Fruit fly (Drosophila melanogaster) whole organism, prepupa: ENCODE results near the gene mRpS35.
A peak's percentile ranks its signal among the peaks of the same experiment; 100 is the strongest.

Source experiments
- Blimp-1 ChIP-seq: fragments of 200-800 bp; sonication (Bioruptor generic); optimal IDR thresholded peaks from 3 replicates; lab custom pipeline; 2017; ENCODE audit warnings: missing biosample characterization, missing genetic modification characterization, mild to moderate bottlenecking, moderate library complexity, missing genetic modification reagents
- CG10631 ChIP-seq: fragments of 200-800 bp; sonication (Bioruptor generic); optimal IDR thresholded peaks from 2 replicates; lab custom pipeline; 2016; ENCODE audit warnings: missing biosample characterization, missing genetic modification characterization
- CG10669 ChIP-seq: fragments of 200-800 bp; sonication (Bioruptor generic); optimal IDR thresholded peaks from 3 replicates; lab custom pipeline; 2018; ENCODE audit warnings: missing biosample characterization, mild to moderate bottlenecking, missing genetic modification characterization, moderate library complexity
- CG11294 ChIP-seq: fragments of 200-800 bp; sonication (Bioruptor generic); IDR thresholded peaks from 2 replicates; pipeline ENCODE4 v1.3.6; 2022; ENCODE audit warnings: missing biosample characterization, missing genetic modification characterization
- CG11762 ChIP-seq: fragments of 200-800 bp; sonication (Bioruptor generic); optimal IDR thresholded peaks from 3 replicates; lab custom pipeline; 2016; ENCODE audit warnings: missing biosample characterization, missing genetic modification characterization; ENCODE audit not compliant: insufficient read depth
- CG11902 ChIP-seq: fragments of 200-800 bp; sonication (Bioruptor generic); optimal IDR thresholded peaks from 3 replicates; lab custom pipeline; 2016; ENCODE audit warnings: missing biosample characterization, missing genetic modification characterization
- CG1621 ChIP-seq: fragments of 200-800 bp; sonication (Bioruptor generic); optimal IDR thresholded peaks from 3 replicates; lab custom pipeline; 2018; ENCODE audit warnings: missing biosample characterization, mild to moderate bottlenecking, missing genetic modification characterization
- CG16779 ChIP-seq: fragments of 200-800 bp; sonication (Bioruptor generic); optimal IDR thresholded peaks from 3 replicates; lab custom pipeline; 2017; ENCODE audit warnings: missing biosample characterization, mild to moderate bottlenecking, missing genetic modification characterization
- CG3032 ChIP-seq: fragments of 200-800 bp; optimal IDR thresholded peaks from 2 replicates; lab custom pipeline; 2019; ENCODE audit warnings: missing biosample characterization, mild to moderate bottlenecking, missing genetic modification characterization, moderate library complexity
- CG32006 ChIP-seq: fragments of 200-800 bp; sonication (Bioruptor generic); optimal IDR thresholded peaks from 3 replicates; lab custom pipeline; 2017; ENCODE audit warnings: missing biosample characterization, mild to moderate bottlenecking, missing genetic modification characterization
- CG4318 ChIP-seq: fragments of 200-800 bp; sonication (Bioruptor generic); optimal IDR thresholded peaks from 3 replicates; lab custom pipeline; 2017; ENCODE audit warnings: missing biosample characterization, mild to moderate bottlenecking, missing genetic modification characterization
- CG6163 ChIP-seq: fragments of 200-800 bp; sonication (Bioruptor generic); IDR thresholded peaks from 3 replicates; pipeline ENCODE4 v1.3.6; 2022; ENCODE audit warnings: missing biosample characterization, missing genetic modification characterization
- CG6276 ChIP-seq: fragments of 200-800 bp; sonication (Bioruptor generic); optimal IDR thresholded peaks from 2 replicates; lab custom pipeline; 2017; ENCODE audit warnings: missing biosample characterization, mild to moderate bottlenecking, missing genetic modification characterization
- CG6808 ChIP-seq: fragments of 200-800 bp; sonication (Bioruptor generic); optimal IDR thresholded peaks from 3 replicates; lab custom pipeline; 2017; ENCODE audit warnings: missing biosample characterization, missing genetic modification characterization, mild to moderate bottlenecking, moderate library complexity, missing genetic modification reagents
- CG6854 ChIP-seq: fragments of 200-800 bp; sonication (Bioruptor generic); optimal IDR thresholded peaks from 2 replicates; lab custom pipeline; 2017; ENCODE audit warnings: missing biosample characterization, mild to moderate bottlenecking, missing genetic modification characterization
- CG7368 ChIP-seq: fragments of 200-800 bp; sonication (Bioruptor generic); optimal IDR thresholded peaks from 3 replicates; lab custom pipeline; 2016; ENCODE audit warnings: missing biosample characterization, missing genetic modification characterization
- CG8119 ChIP-seq: fragments of 200-800 bp; sonication (Bioruptor generic); IDR thresholded peaks from 3 replicates; pipeline ENCODE4 v1.3.6; 2022; ENCODE audit warnings: missing biosample characterization, missing genetic modification characterization
- CG8632 ChIP-seq: fragments of 200-800 bp; sonication (Bioruptor generic); optimal IDR thresholded peaks from 3 replicates; lab custom pipeline; 2016; ENCODE audit warnings: missing biosample characterization, missing genetic modification characterization
- CG9139 ChIP-seq: fragments of 200-800 bp; sonication (Bioruptor generic); optimal IDR thresholded peaks from 3 replicates; lab custom pipeline; 2017; ENCODE audit warnings: missing biosample characterization, mild to moderate bottlenecking, missing genetic modification characterization
- Eip78C ChIP-seq: fragments of 200-800 bp; sonication (Bioruptor generic); peaks from one replicate; lab custom pipeline; 2016; ENCODE audit warnings: missing biosample characterization, missing genetic modification characterization
- Ets21C ChIP-seq: fragments of 200-800 bp; sonication (Bioruptor generic); optimal IDR thresholded peaks from 3 replicates; lab custom pipeline; 2016; ENCODE audit warnings: missing biosample characterization, missing genetic modification characterization
- Ets96B ChIP-seq: fragments of 200-800 bp; optimal IDR thresholded peaks from 2 replicates; lab custom pipeline; 2019; ENCODE audit warnings: missing biosample characterization, mild to moderate bottlenecking, missing genetic modification characterization, moderate library complexity
- Gug ChIP-seq: fragments of 200-800 bp; sonication (Bioruptor generic); IDR thresholded peaks from 2 replicates; pipeline ENCODE4 v1.3.6; 2022; ENCODE audit warnings: missing biosample characterization, missing genetic modification characterization
- Hr39 ChIP-seq: fragments of 200-800 bp; sonication (Bioruptor generic); optimal IDR thresholded peaks from 2 replicates; lab custom pipeline; 2016; ENCODE audit warnings: missing biosample characterization, missing genetic modification characterization
- Hr4 ChIP-seq: fragments of 200-800 bp; sonication (Bioruptor generic); optimal IDR thresholded peaks from 3 replicates; lab custom pipeline; 2016; ENCODE audit warnings: missing biosample characterization, missing genetic modification characterization
- Lpt ChIP-seq: fragments of 200-800 bp; sonication (Bioruptor generic); optimal IDR thresholded peaks from 3 replicates; lab custom pipeline; 2016; ENCODE audit warnings: missing biosample characterization, missing genetic modification characterization
- Met ChIP-seq: fragments of 200-800 bp; sonication (Bioruptor generic); optimal IDR thresholded peaks from 3 replicates; lab custom pipeline; 2016; ENCODE audit warnings: missing biosample characterization, missing genetic modification characterization
- OdsH ChIP-seq: fragments of 200-800 bp; sonication (Bioruptor generic); optimal IDR thresholded peaks from 3 replicates; lab custom pipeline; 2016; ENCODE audit warnings: missing biosample characterization, missing genetic modification characterization
- Sox102F ChIP-seq: fragments of 200-800 bp; sonication (Bioruptor generic); optimal IDR thresholded peaks from 2 replicates; lab custom pipeline; 2016; ENCODE audit warnings: missing biosample characterization, mild to moderate bottlenecking, missing genetic modification characterization
- achi ChIP-seq: fragments of 200-800 bp; sonication (Bioruptor generic); optimal IDR thresholded peaks from 3 replicates; lab custom pipeline; 2016; ENCODE audit warnings: missing biosample characterization, missing genetic modification characterization
- acj6 ChIP-seq: fragments of 200-800 bp; sonication (Bioruptor generic); optimal IDR thresholded peaks from 3 replicates; lab custom pipeline; 2016; ENCODE audit warnings: missing biosample characterization, missing genetic modification characterization
- cyc ChIP-seq: fragments of 200-800 bp; sonication (Bioruptor generic); optimal IDR thresholded peaks from 3 replicates; lab custom pipeline; 2016; ENCODE audit warnings: missing biosample characterization, missing genetic modification characterization
- dac ChIP-seq: fragments of 200-800 bp; sonication (Bioruptor generic); optimal IDR thresholded peaks from 2 replicates; lab custom pipeline; 2017; ENCODE audit warnings: missing biosample characterization, mild to moderate bottlenecking, missing genetic modification characterization
- dsx ChIP-seq: fragments of 200-800 bp; optimal IDR thresholded peaks from 3 replicates; lab custom pipeline; 2019; ENCODE audit warnings: missing biosample characterization, mild to moderate bottlenecking, missing genetic modification characterization, moderate library complexity; ENCODE audit not compliant: poor library complexity, severe bottlenecking
- eg ChIP-seq: fragments of 200-800 bp; sonication (Bioruptor generic); IDR thresholded peaks from 3 replicates; pipeline ENCODE4 v1.3.6; 2022; ENCODE audit warnings: missing biosample characterization, missing genetic modification characterization
- fd85E ChIP-seq: fragments of 200-800 bp; sonication (Bioruptor generic); optimal IDR thresholded peaks from 3 replicates; lab custom pipeline; 2016; ENCODE audit warnings: missing biosample characterization, missing genetic modification characterization
- fkh ChIP-seq: fragments of 200-800 bp; sonication (Bioruptor generic); optimal IDR thresholded peaks from 3 replicates; lab custom pipeline; 2017; ENCODE audit warnings: missing biosample characterization, mild to moderate bottlenecking, missing genetic modification characterization, moderate library complexity
- lz ChIP-seq: fragments of 200-800 bp; sonication (Bioruptor generic); optimal IDR thresholded peaks from 3 replicates; lab custom pipeline; 2016; ENCODE audit warnings: missing biosample characterization, missing genetic modification characterization
- pdm3 ChIP-seq: fragments of 200-800 bp; sonication (Bioruptor generic); optimal IDR thresholded peaks from 3 replicates; lab custom pipeline; 2016; ENCODE audit warnings: missing biosample characterization, missing genetic modification characterization
- salr ChIP-seq, 2 experiments: fragments of 200-800 bp; sonication (Bioruptor generic); optimal IDR thresholded peaks; 3 replicates each; lab custom pipeline; 2016 to 2018; ENCODE audit warnings: missing biosample characterization in 2 of 2, missing genetic modification characterization in 2 of 2, mild to moderate bottlenecking in 1 of 2
- spab ChIP-seq: fragments of 200-800 bp; sonication (Bioruptor generic); optimal IDR thresholded peaks from 2 replicates; lab custom pipeline; 2017; ENCODE audit warnings: missing biosample characterization, mild to moderate bottlenecking, missing genetic modification characterization, missing genetic modification reagents
- ss ChIP-seq, 2 experiments: fragments of 200-800 bp; sonication (Bioruptor generic); optimal IDR thresholded peaks; 2 replicates in 1 of 2; 3 replicates in 1 of 2; lab custom pipeline; 2017 to 2018; ENCODE audit warnings: mild to moderate bottlenecking in 2 of 2, missing biosample characterization in 2 of 2, missing genetic modification characterization in 2 of 2, moderate library complexity in 1 of 2
- svp ChIP-seq: fragments of 200-800 bp; sonication (Bioruptor generic); peaks from one replicate; lab custom pipeline; 2016; ENCODE audit warnings: missing biosample characterization, missing genetic modification characterization
- topi ChIP-seq: fragments of 200-800 bp; sonication (Bioruptor generic); optimal IDR thresholded peaks from 3 replicates; lab custom pipeline; 2016; ENCODE audit warnings: missing biosample characterization, missing genetic modification characterization
- vri ChIP-seq: fragments of 200-800 bp; sonication (Bioruptor generic); optimal IDR thresholded peaks from 3 replicates; lab custom pipeline; 2016; ENCODE audit warnings: missing biosample characterization, mild to moderate bottlenecking, missing genetic modification characterization

mRpS35 gene

dm6 chr3L:2800329-2800728 is 19.6 kb downstream of the mRpS35 start (continued):
- peak; percentile 76 for TF ChIP-seq CG6163 (GFP tag; lab: Robert Waterston, UW)
- peak; percentile 47 for TF ChIP-seq Lpt (GFP tag; lab: Kevin White, UChicago)
- TF ChIP-seq CG3032 (tag; lab: Kevin White, UChicago) = peak; percentile 60
- peak; percentile 60 for TF ChIP-seq CG10669 (GFP tag; lab: Kevin White, UChicago)
- peak; percentile 60 for TF ChIP-seq CG32006
- peak; percentile 43 for TF ChIP-seq CG10631 (GFP tag; lab: Kevin White, UChicago)
- TF ChIP-seq spab (GFP tag; lab: Kevin White, UChicago) = peak; percentile 48
- peak; percentile 45 for TF ChIP-seq CG1621 (tag; lab: Kevin White, UChicago)
- peak; percentile 59 for TF ChIP-seq CG8119 (GFP tag; lab: Robert Waterston, UW)
- TF ChIP-seq Hr4 (GFP tag; lab: Kevin White, UChicago) = peak; percentile 60
- no peak for TF ChIP-seq CG9139 (GFP tag; lab: Kevin White, UChicago)
- TF ChIP-seq CG6276 (GFP tag; lab: Kevin White, UChicago) = peak; percentile 37
- TF ChIP-seq CG7368 (GFP tag; lab: Kevin White, UChicago) = peak; percentile 36
- peak; percentile 37 for TF ChIP-seq cyc

dm6 chr3L:2801376-2801775 is 20.7 kb downstream of the mRpS35 start:
- TF ChIP-seq fkh (no peak), Met (no peak), vri (GFP tag; lab: Kevin White, UChicago) (peak; percentile 67), ss (GFP tag; optimal IDR thresholded peaks at IDR 0.05; lab: Kevin White, UChicago) (peak in 1 of 2 experiments; percentile 78), CG6163 (GFP tag; lab: Robert Waterston, UW) (peak; percentile 48; the same call in 1 of the 3 replicates), svp (GFP tag; lab: Kevin White, UChicago) (peak; percentile 38), Eip78C (GFP tag; lab: Kevin White, UChicago) (peak; percentile 66), Sox102F (GFP tag; lab: Kevin White, UChicago) (peak; percentile 17)

- peak; percentile 56 for TF ChIP-seq acj6 (GFP tag; lab: Kevin White, UChicago)
- peak; percentile 3 for TF ChIP-seq CG6808
- TF ChIP-seq vri (GFP tag; lab: Kevin White, UChicago) = peak; percentile 33
- TF ChIP-seq dsx (GFP tag; lab: Kevin White, UChicago) = no peak
- no peak for TF ChIP-seq CG6854 (GFP tag; lab: Kevin White, UChicago)
- peak; percentile 90 for TF ChIP-seq eg (GFP tag; lab: Robert Waterston, UW)
- TF ChIP-seq lz (GFP tag; lab: Kevin White, UChicago) = peak; percentile 54
- peak; percentile 21 for TF ChIP-seq CG3032 (tag; lab: Kevin White, UChicago)
- TF ChIP-seq cyc = peak; percentile 62
- peak; percentile 78 for TF ChIP-seq dac (GFP tag; lab: Kevin White, UChicago)
- peak; percentile 4 for TF ChIP-seq CG16779 (tag; lab: Kevin White, UChicago)
- peak; percentile 81 for TF ChIP-seq CG4318 (GFP tag; lab: Kevin White, UChicago)
- peak; percentile 82 for TF ChIP-seq Eip78C (GFP tag; lab: Kevin White, UChicago)
- TF ChIP-seq achi (GFP tag; lab: Kevin White, UChicago) = peak; percentile 68
- peak; percentile 76 for TF ChIP-seq CG11294
- TF ChIP-seq topi (GFP tag; lab: Kevin White, UChicago) = peak; percentile 64
- TF ChIP-seq Blimp-1 = no peak
- TF ChIP-seq Ets96B = no peak
- TF ChIP-seq Sox102F (GFP tag; lab: Kevin White, UChicago) = peak; percentile 70
- TF ChIP-seq CG11762 (GFP tag; lab: Kevin White, UChicago) = peak; percentile 47
- TF ChIP-seq Ets21C (GFP tag; lab: Kevin White, UChicago) = peak; percentile 51
- TF ChIP-seq fkh = no peak
- peak; percentile 70 for TF ChIP-seq OdsH (GFP tag; lab: Kevin White, UChicago)
- TF ChIP-seq Gug = peak; percentile 80
- TF ChIP-seq CG6163 (GFP tag; lab: Robert Waterston, UW) = peak; percentile 79
- TF ChIP-seq CG6276 (GFP tag; lab: Kevin White, UChicago) = peak; percentile 81
- TF ChIP-seq CG10631 (GFP tag; lab: Kevin White, UChicago) = peak; percentile 61
- TF ChIP-seq Hr4 (GFP tag; lab: Kevin White, UChicago) = peak; percentile 92
- peak; percentile 74 for TF ChIP-seq Hr39
- peak; percentile 35 for TF ChIP-seq CG11902 (GFP tag; lab: Kevin White, UChicago)
- no peak for TF ChIP-seq CG9139 (GFP tag; lab: Kevin White, UChicago)
- TF ChIP-seq CG10669 (GFP tag; lab: Kevin White, UChicago) = peak; percentile 16
- TF ChIP-seq pdm3 (GFP tag; lab: Kevin White, UChicago) = peak; percentile 75
- peak in 1 of 2 experiments; percentile 72 for TF ChIP-seq salr (GFP tag; optimal IDR thresholded peaks at IDR 0.05; lab: Kevin White, UChicago)
- TF ChIP-seq CG8632 (GFP tag; lab: Kevin White, UChicago) = no peak
- TF ChIP-seq fd85E (GFP tag; lab: Kevin White, UChicago) = no peak
These were observed 21.4 kb downstream of the mRpS35 start for dm6 chr3L:2802085-2802484.
